Fruit fly (Drosophila melanogaster) whole organism, embryonic: ENCODE results near the gene MtnE.

Experiments
- Abd-B ChIP-seq: fragments of 200-800 bp; sonication (Bioruptor generic); optimal IDR thresholded peaks from 2 replicates; lab custom pipeline; 2018; ENCODE audit warnings: missing biosample characterization, mild to moderate bottlenecking, missing genetic modification characterization, moderate library complexity
- Aef1 ChIP-seq: fragments of 200-800 bp; sonication (Bioruptor generic); IDR thresholded peaks from 3 replicates; pipeline ENCODE4 v1.3.6; 2022; ENCODE audit warnings: missing biosample characterization, missing genetic modification characterization
- Atf-2 ChIP-seq: fragments of 200-800 bp; sonication (Bioruptor generic); optimal IDR thresholded peaks from 2 replicates; lab custom pipeline; 2016; ENCODE audit warnings: missing biosample characterization, missing genetic modification characterization
- B-H1 ChIP-seq: fragments of 200-800 bp; sonication (Bioruptor generic); IDR thresholded peaks from 3 replicates; pipeline ENCODE4 v1.3.6; 2022; ENCODE audit warnings: missing biosample characterization, missing genetic modification characterization
- Blimp-1 ChIP-seq: fragments of 200-800 bp; sonication (Bioruptor generic); optimal IDR thresholded peaks from 3 replicates; lab custom pipeline; 2018; ENCODE audit warnings: missing biosample characterization, missing genetic modification characterization, mild to moderate bottlenecking, moderate library complexity, missing genetic modification reagents
- CG10431 ChIP-seq: fragments of 200-800 bp; sonication (Bioruptor generic); optimal IDR thresholded peaks from 3 replicates; lab custom pipeline; 2018; ENCODE audit warnings: missing biosample characterization, mild to moderate bottlenecking, missing genetic modification characterization
- CG10959 ChIP-seq: fragments of 200-800 bp; sonication (Bioruptor generic); IDR thresholded peaks from 2 replicates; pipeline ENCODE4 v1.3.6; 2022; ENCODE audit warnings: missing biosample characterization, missing genetic modification characterization
- CG11085 ChIP-seq: fragments of 200-800 bp; sonication (Bioruptor generic); IDR thresholded peaks from 2 replicates; pipeline ENCODE4 v1.3.6; 2022; ENCODE audit warnings: missing biosample characterization, missing genetic modification characterization
- CG11247 ChIP-seq: fragments of 200-800 bp; sonication (Bioruptor generic); IDR thresholded peaks from 2 replicates; pipeline ENCODE4 v1.3.6; 2022; ENCODE audit warnings: missing biosample characterization, missing genetic modification characterization
- CG14710 ChIP-seq: fragments of 200-800 bp; sonication (Bioruptor generic); optimal IDR thresholded peaks from 3 replicates; lab custom pipeline; 2019; ENCODE audit warnings: missing biosample characterization, mild to moderate bottlenecking, missing genetic modification characterization, moderate library complexity
- CG17361 ChIP-seq: fragments of 200-800 bp; sonication (Bioruptor generic); IDR thresholded peaks from 3 replicates; pipeline ENCODE4 v1.3.6; 2022; ENCODE audit warnings: missing biosample characterization, missing genetic modification characterization
- CG17568 ChIP-seq: fragments of 200-800 bp; sonication (Bioruptor generic); optimal IDR thresholded peaks from 2 replicates; lab custom pipeline; 2018; ENCODE audit warnings: missing biosample characterization, mild to moderate bottlenecking, missing genetic modification characterization, moderate library complexity
- CG17829 ChIP-seq: fragments of 200-800 bp; optimal IDR thresholded peaks from 2 replicates; lab custom pipeline; 2019; ENCODE audit warnings: missing biosample characterization, mild to moderate bottlenecking, missing genetic modification characterization, moderate library complexity
- CG18476 ChIP-seq: fragments of 200-800 bp; sonication (Bioruptor generic); optimal IDR thresholded peaks from 2 replicates; lab custom pipeline; 2016; ENCODE audit warnings: missing biosample characterization, mild to moderate bottlenecking, missing genetic modification characterization
- CG18764 ChIP-seq: fragments of 200-800 bp; sonication (Bioruptor generic); optimal IDR thresholded peaks from 3 replicates; lab custom pipeline; 2016; ENCODE audit warnings: missing biosample characterization, missing genetic modification characterization
- CG3163 ChIP-seq: fragments of 200-800 bp; sonication (Bioruptor generic); optimal IDR thresholded peaks from 3 replicates; lab custom pipeline; 2016; ENCODE audit warnings: missing biosample characterization, missing genetic modification characterization
- CG32767 ChIP-seq: fragments of 200-800 bp; sonication (Bioruptor generic); IDR thresholded peaks from 2 replicates; pipeline ENCODE4 v1.3.6; 2022; ENCODE audit warnings: missing biosample characterization, missing genetic modification characterization
- CG3838 ChIP-seq: fragments of 200-800 bp; sonication (Bioruptor generic); optimal IDR thresholded peaks from 3 replicates; lab custom pipeline; 2016; ENCODE audit warnings: missing biosample characterization, missing genetic modification characterization
- CG8478 ChIP-seq: fragments of >200 bp; optimal IDR thresholded peaks from 2 replicates; lab custom pipeline; 2018
- CG8765 ChIP-seq: fragments of 200-800 bp; sonication (Bioruptor generic); IDR thresholded peaks from 2 replicates; pipeline ENCODE4 v1.3.6; 2022; ENCODE audit warnings: missing biosample characterization, missing genetic modification characterization
- Chrac-16 ChIP-seq: fragments of 200-800 bp; sonication (Bioruptor generic); optimal IDR thresholded peaks from 3 replicates; lab custom pipeline; 2016; ENCODE audit warnings: missing biosample characterization, missing genetic modification characterization
- D19B ChIP-seq: fragments of 200-800 bp; sonication (Bioruptor generic); optimal IDR thresholded peaks from 2 replicates; lab custom pipeline; 2017; ENCODE audit warnings: missing biosample characterization, mild to moderate bottlenecking, missing genetic modification characterization
- Drgx ChIP-seq: fragments of 200-800 bp; sonication (Bioruptor generic); IDR thresholded peaks from 2 replicates; pipeline ENCODE4 v1.3.6; 2022; ENCODE audit warnings: missing biosample characterization, missing genetic modification characterization
- Ets65A ChIP-seq: fragments of 200-800 bp; sonication (Bioruptor generic); peaks from one replicate; lab custom pipeline; 2016; ENCODE audit warnings: missing biosample characterization, missing genetic modification characterization
- HLH4C ChIP-seq: fragments of 200-800 bp; sonication (Bioruptor generic); IDR thresholded peaks from 3 replicates; pipeline ENCODE4 v1.3.6; 2022; ENCODE audit warnings: missing biosample characterization, missing genetic modification characterization; ENCODE audit not compliant: partially characterized antibody
- HLHmδ ChIP-seq: fragments of 200-800 bp; sonication (Bioruptor generic); optimal IDR thresholded peaks from 2 replicates; lab custom pipeline; 2018; ENCODE audit warnings: missing biosample characterization, mild to moderate bottlenecking, missing genetic modification characterization, moderate library complexity
- HmgZ ChIP-seq: fragments of 200-800 bp; sonication (Bioruptor generic); optimal IDR thresholded peaks from 2 replicates; lab custom pipeline; 2018; ENCODE audit warnings: missing biosample characterization, mild to moderate bottlenecking, missing genetic modification characterization
- Hr39 ChIP-seq: fragments of >200 bp; optimal IDR thresholded peaks from 2 replicates; lab custom pipeline; 2017
- Hr51 ChIP-seq, 2 experiments: fragments of 200-800 bp; sonication (Bioruptor generic); optimal IDR thresholded peaks; 2 replicates in 1 of 2; 3 replicates in 1 of 2; lab custom pipeline; 2016 to 2018; ENCODE audit warnings: missing biosample characterization in 2 of 2, missing genetic modification characterization in 2 of 2, mild to moderate bottlenecking in 1 of 2, moderate library complexity in 1 of 2
- Optix ChIP-seq: fragments of 200-800 bp; sonication (Bioruptor generic); IDR thresholded peaks from 3 replicates; pipeline ENCODE4 v1.3.6; 2022; ENCODE audit warnings: missing biosample characterization, missing genetic modification characterization
- Rx ChIP-seq: fragments of 200-800 bp; sonication (Bioruptor generic); IDR thresholded peaks from 2 replicates; pipeline ENCODE4 v1.3.6; 2022; ENCODE audit warnings: missing biosample characterization, missing genetic modification characterization
- Vsx1 ChIP-seq: fragments of 200-800 bp; sonication (Bioruptor generic); optimal IDR thresholded peaks from 2 replicates; lab custom pipeline; 2017; ENCODE audit warnings: missing biosample characterization, mild to moderate bottlenecking, missing genetic modification characterization, missing genetic modification reagents
- YL-1 ChIP-seq: fragments of 200-800 bp; sonication (Bioruptor generic); optimal IDR thresholded peaks from 3 replicates; lab custom pipeline; 2017; ENCODE audit warnings: missing biosample characterization, mild to moderate bottlenecking, missing genetic modification characterization
- cas ChIP-seq: fragments of 200-800 bp; sonication (Bioruptor generic); IDR thresholded peaks from 2 replicates; pipeline ENCODE4 v1.3.6; 2022; ENCODE audit warnings: missing biosample characterization, missing genetic modification characterization
- ci ChIP-seq: fragments of 200-800 bp; sonication (Bioruptor generic); IDR thresholded peaks from 3 replicates; pipeline ENCODE4 v1.3.6; 2022; ENCODE audit warnings: missing biosample characterization, missing genetic modification characterization
- crc ChIP-seq: fragments of 200-800 bp; sonication (Bioruptor generic); optimal IDR thresholded peaks from 2 replicates; lab custom pipeline; 2016; ENCODE audit warnings: missing biosample characterization, missing genetic modification characterization
- emc ChIP-seq: fragments of 200-800 bp; sonication (Bioruptor generic); optimal IDR thresholded peaks from 2 replicates; lab custom pipeline; 2016; ENCODE audit warnings: missing biosample characterization, missing genetic modification characterization
- ewg ChIP-seq: fragments of 200-800 bp; sonication (Bioruptor generic); optimal IDR thresholded peaks from 3 replicates; lab custom pipeline; 2017; ENCODE audit warnings: mild to moderate bottlenecking, missing biosample characterization, missing genetic modification reagents, missing genetic modification characterization
- inv ChIP-seq: fragments of 200-800 bp; sonication (Bioruptor generic); IDR thresholded peaks from 2 replicates; pipeline ENCODE4 v1.3.6; 2022; ENCODE audit warnings: missing biosample characterization, missing genetic modification characterization; ENCODE audit not compliant: partially characterized antibody
- ken ChIP-seq: fragments of 200-800 bp; sonication (Bioruptor generic); IDR thresholded peaks from 3 replicates; pipeline ENCODE4 v1.3.6; 2022; ENCODE audit warnings: missing biosample characterization, missing genetic modification characterization
- kni ChIP-seq: fragments of 200-800 bp; sonication (Bioruptor generic); optimal IDR thresholded peaks from 3 replicates; lab custom pipeline; 2017; ENCODE audit warnings: mild to moderate bottlenecking, missing biosample characterization, missing genetic modification reagents, missing genetic modification characterization
- lbe ChIP-seq: fragments of 200-800 bp; sonication (Bioruptor generic); optimal IDR thresholded peaks from 2 replicates; lab custom pipeline; 2016; ENCODE audit warnings: missing biosample characterization, mild to moderate bottlenecking, missing genetic modification characterization
- phol ChIP-seq: fragments of 200-800 bp; sonication (Bioruptor generic); optimal IDR thresholded peaks from 3 replicates; lab custom pipeline; 2018; ENCODE audit warnings: missing biosample characterization, mild to moderate bottlenecking, missing genetic modification characterization, moderate library complexity
- slp2 ChIP-seq: fragments of 200-800 bp; sonication (Bioruptor generic); optimal IDR thresholded peaks from 2 replicates; lab custom pipeline; 2016; ENCODE audit warnings: missing biosample characterization, missing genetic modification characterization
- tap ChIP-seq: fragments of 200-800 bp; optimal IDR thresholded peaks from 3 replicates; lab custom pipeline; 2019; ENCODE audit warnings: missing biosample characterization, mild to moderate bottlenecking, missing genetic modification characterization, moderate library complexity
- tin ChIP-seq: fragments of 200-800 bp; sonication (Bioruptor generic); optimal IDR thresholded peaks from 3 replicates; lab custom pipeline; 2016; ENCODE audit warnings: missing biosample characterization, missing genetic modification characterization
- tna ChIP-seq: fragments of 200-800 bp; sonication (Bioruptor generic); IDR thresholded peaks from 2 replicates; pipeline ENCODE4 v1.3.6; 2022; ENCODE audit warnings: missing biosample characterization, missing genetic modification characterization; ENCODE audit not compliant: partially characterized antibody
- toy ChIP-seq: fragments of 200-800 bp; sonication (Bioruptor generic); IDR thresholded peaks from 2 replicates; pipeline ENCODE4 v1.3.6; 2022; ENCODE audit warnings: missing biosample characterization, missing genetic modification characterization
- trh ChIP-seq: fragments of 200-800 bp; sonication (Bioruptor generic); optimal IDR thresholded peaks from 2 replicates; lab custom pipeline; 2016; ENCODE audit warnings: missing biosample characterization, missing genetic modification characterization
- wdn ChIP-seq: fragments of 200-800 bp; sonication (Bioruptor generic); IDR thresholded peaks from 2 replicates; pipeline ENCODE4 v1.3.6; 2022; ENCODE audit warnings: missing biosample characterization, missing genetic modification characterization
- zen ChIP-seq: fragments of 200-800 bp; sonication (Bioruptor generic); optimal IDR thresholded peaks from 3 replicates; lab custom pipeline; 2018; ENCODE audit warnings: missing biosample characterization, mild to moderate bottlenecking, missing genetic modification characterization, moderate library complexity

MtnE gene

dm6 chr3R:20579816-20580215 is 45.3 kb upstream of the MtnE start, which contains the start of the genes EloB and Srp14 (continued):
- TF ChIP-seq YL-1 (GFP tag; lab: Kevin White, UChicago) = peak; percentile 95
- peak; percentile 54 for TF ChIP-seq kni
- peak; percentile 84 for TF ChIP-seq Chrac-16 (GFP tag; lab: Kevin White, UChicago)
- peak; percentile 66 for TF ChIP-seq Aef1 (GFP tag; lab: Robert Waterston, UW)
- 0 out of 2 replicates have a peak, but pooled peaks have one; percentile 9 for TF ChIP-seq toy (GFP tag; lab: Robert Waterston, UW)
- peak; percentile 59; the same call in 1 of the 2 replicates for TF ChIP-seq wdn (GFP tag; lab: Robert Waterston, UW)
- TF ChIP-seq Hr51 (GFP tag; optimal IDR thresholded peaks at IDR 0.05; lab: Kevin White, UChicago) = peak; percentile 75 to 79
- TF ChIP-seq Blimp-1 = peak; percentile 73
- no peak for TF ChIP-seq Rx (GFP tag; lab: Robert Waterston, UW)
- TF ChIP-seq CG17568 (GFP tag; lab: Kevin White, UChicago) = no peak
- TF ChIP-seq CG3838 (GFP tag; lab: Kevin White, UChicago) = peak; percentile 68
- no peak for TF ChIP-seq CG10431 (GFP tag; lab: Kevin White, UChicago)
- TF ChIP-seq Drgx (GFP tag; lab: Robert Waterston, UW) = peak; percentile 44; the same call in 1 of the 2 replicates
- TF ChIP-seq Abd-B (GFP tag; lab: Kevin White, UChicago) = no peak
- TF ChIP-seq emc (GFP tag; lab: Kevin White, UChicago) = peak; percentile 48
- TF ChIP-seq ken (GFP tag; lab: Robert Waterston, UW) = peak; percentile 59; the same call in 1 of the 3 replicates
- TF ChIP-seq CG3163 (GFP tag; lab: Kevin White, UChicago) = peak; percentile 17
- TF ChIP-seq CG8765 (GFP tag; lab: Robert Waterston, UW) = peak; percentile 69
- peak; percentile 55; the same call in 1 of the 2 replicates for TF ChIP-seq cas
- TF ChIP-seq D19B (GFP tag; lab: Kevin White, UChicago) = no peak
- peak; percentile 83 for TF ChIP-seq CG17361 (GFP tag; lab: Robert Waterston, UW)
- TF ChIP-seq CG10959 = peak; percentile 70
- no peak for TF ChIP-seq Vsx1 (GFP tag; lab: Kevin White, UChicago)
- TF ChIP-seq Atf-2 (GFP tag; lab: Kevin White, UChicago) = peak; percentile 47
- peak; percentile 43; the same call in 2 of the 3 replicates for TF ChIP-seq B-H1
- peak; percentile 62 for TF ChIP-seq CG18476
- no peak for TF ChIP-seq Hr39
- TF ChIP-seq HLH4C (GFP tag; lab: Robert Waterston, UW) = peak; percentile 92
- peak; percentile 76 for TF ChIP-seq ci (GFP tag; lab: Robert Waterston, UW)
- TF ChIP-seq CG32767 = peak; percentile 70; the same call in 1 of the 2 replicates
- peak; percentile 95 for TF ChIP-seq CG14710 (tag; lab: Kevin White, UChicago)
- no peak for TF ChIP-seq crc (GFP tag; lab: Kevin White, UChicago)
- TF ChIP-seq tna (GFP tag; lab: Robert Waterston, UW) = peak; percentile 90
- peak; percentile 97 for TF ChIP-seq Ets65A (GFP tag; lab: Kevin White, UChicago)
- peak; percentile 90 for TF ChIP-seq CG17829 (tag; lab: Kevin White, UChicago)
- peak; percentile 88 for TF ChIP-seq phol (tag; lab: Kevin White, UChicago)
- peak; percentile 62; the same call in 1 of the 2 replicates for TF ChIP-seq CG11085 (GFP tag; lab: Robert Waterston, UW)
- peak; percentile 65 for TF ChIP-seq CG18764 (GFP tag; lab: Kevin White, UChicago)
- TF ChIP-seq tin (GFP tag; lab: Kevin White, UChicago) = peak; percentile 86
- TF ChIP-seq slp2 (GFP tag; lab: Kevin White, UChicago) = peak; percentile 70
- peak; percentile 26 for TF ChIP-seq trh (GFP tag; lab: Kevin White, UChicago)
- TF ChIP-seq CG11247 (GFP tag; lab: Robert Waterston, UW) = peak; percentile 72
- no peak for TF ChIP-seq HLHmδ
- TF ChIP-seq zen (tag; lab: Kevin White, UChicago) = peak; percentile 85
- peak; percentile 85 for TF ChIP-seq lbe (GFP tag; lab: Kevin White, UChicago)
- TF ChIP-seq HmgZ = peak; percentile 90
- TF ChIP-seq inv (GFP tag; lab: Robert Waterston, UW) = peak; percentile 97
- no peak for TF ChIP-seq Optix
- peak; percentile 69 for TF ChIP-seq tap
- no peak for TF ChIP-seq CG8478 (lab: Kevin White, UChicago)
- no peak for TF ChIP-seq ewg (GFP tag; lab: Kevin White, UChicago)
